Fruit fly (Drosophila melanogaster) S2 (cell line): Measurements from ENCODE around the gene Naprt.

ENCODE experiments used
- CG8478 ChIP-seq: fragments of >200 bp; optimal IDR thresholded peaks from 2 replicates; lab custom pipeline; 2018
- CTCF ChIP-seq, 2 experiments: fragments of >200 bp; optimal IDR thresholded peaks; 2 replicates each; lab custom pipeline; 2018

Gene Naprt

DNA sequence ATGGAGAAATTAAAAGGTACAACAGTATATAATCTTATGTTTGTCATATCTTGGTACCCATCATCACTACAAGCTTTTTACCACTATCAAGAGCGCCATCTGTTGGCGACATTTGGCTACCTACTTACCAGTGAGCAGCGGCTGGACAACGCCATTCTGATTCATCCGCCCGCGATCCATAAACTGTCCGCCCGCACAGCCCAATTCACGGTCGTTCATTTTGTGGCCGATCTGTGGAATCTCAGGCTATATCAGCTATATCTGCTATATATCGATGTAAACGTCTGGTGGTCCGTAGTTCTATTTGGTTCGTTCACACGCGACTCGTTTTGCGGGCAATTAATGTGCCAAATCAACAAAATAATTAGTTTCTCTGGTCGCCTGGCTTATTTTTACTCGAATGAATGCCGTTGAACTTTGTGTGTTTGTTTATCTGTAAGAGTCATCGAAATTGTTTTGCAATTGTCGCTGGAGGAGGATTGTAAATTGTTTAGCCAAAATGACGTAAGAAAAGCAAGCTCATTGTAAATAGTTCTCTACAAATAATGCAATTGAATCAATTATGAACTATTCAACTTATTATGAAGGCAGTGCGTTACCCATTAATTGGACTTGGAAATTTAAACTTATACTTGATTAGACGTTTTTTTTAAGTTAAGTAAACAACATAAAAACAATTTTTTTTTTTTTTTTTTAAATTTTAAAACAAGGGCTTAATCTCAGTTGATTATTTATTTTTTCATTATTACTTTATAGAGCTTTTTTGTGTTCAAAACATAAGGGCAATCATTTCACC, 1.3 kb downstream of the Naprt start:
- peak; percentile 73 to 78 for TF ChIP-seq CTCF (optimal IDR thresholded peaks at IDR 0.05; lab: Kevin White, UChicago)
- TF ChIP-seq CG8478 (lab: Kevin White, UChicago): no peak

DNA sequence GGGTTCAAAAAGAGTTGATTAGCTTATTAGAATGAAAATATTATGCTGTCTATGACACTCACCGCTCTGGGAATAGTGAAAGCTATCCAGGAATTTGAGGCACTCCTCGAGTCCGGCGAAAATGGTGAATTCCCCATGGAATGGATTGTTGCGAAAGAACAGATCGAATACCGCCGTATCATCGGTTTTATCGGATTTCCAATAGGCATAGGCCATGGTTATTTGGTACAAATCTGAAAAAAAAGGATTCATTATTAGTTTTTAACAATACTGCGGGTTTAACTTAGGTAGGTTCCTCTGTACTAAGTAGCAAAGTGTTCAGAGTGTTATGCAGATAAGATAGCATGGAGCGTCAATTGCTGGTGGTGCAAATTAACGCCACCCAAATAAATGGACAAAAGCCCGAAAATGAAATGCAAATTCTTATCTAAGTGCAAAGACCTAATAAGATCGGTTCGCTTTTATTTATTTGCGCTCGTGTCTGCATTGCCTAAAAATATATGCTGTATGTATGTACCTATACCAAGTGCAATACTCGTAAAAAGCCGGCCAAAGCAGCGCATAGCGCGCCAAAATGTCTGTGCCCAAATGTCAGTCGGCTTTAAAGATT, 2.1 kb downstream of the Naprt start:
- no peak for TF ChIP-seq CG8478 (lab: Kevin White, UChicago)
- TF ChIP-seq CTCF (optimal IDR thresholded peaks at IDR 0.05; lab: Kevin White, UChicago): no peak

DNA sequence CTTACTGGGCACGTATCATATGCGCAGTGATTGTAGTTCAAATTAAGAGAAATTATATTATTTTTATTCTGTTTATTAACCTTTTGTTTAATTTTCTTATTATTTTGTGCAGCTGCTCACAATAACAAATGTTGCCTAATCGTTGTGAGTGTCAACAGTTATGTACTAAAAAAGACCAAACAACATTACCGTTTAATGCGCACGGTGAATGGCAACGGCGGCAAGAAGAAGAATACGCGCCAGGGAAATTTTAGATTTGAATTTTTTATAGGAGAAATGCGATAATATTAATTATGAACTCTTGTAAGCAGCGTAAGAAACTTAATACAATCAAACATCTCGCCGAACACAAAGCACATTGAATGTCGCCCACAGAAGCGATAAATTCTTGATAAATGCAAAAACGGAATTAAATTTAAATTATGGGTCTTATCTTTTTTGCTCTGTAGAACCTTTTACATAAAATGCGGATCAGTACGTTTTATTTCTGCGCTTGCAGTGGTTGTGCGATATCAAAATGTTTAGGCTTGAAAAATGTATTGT, 10.2 kb downstream of the Naprt start, which contains the start of the genes Tbcc and lectin-24Db:
Gene Tbcc (minus strand): TSS at position 163 of the 543 bp plus-strand sequence.
Gene lectin-24Db (plus strand): TSS at position 493 of the 543 bp plus-strand sequence.
- TF ChIP-seq CTCF (optimal IDR thresholded peaks at IDR 0.05; lab: Kevin White, UChicago) (no peak), CG8478 (lab: Kevin White, UChicago) (no peak)

DNA sequence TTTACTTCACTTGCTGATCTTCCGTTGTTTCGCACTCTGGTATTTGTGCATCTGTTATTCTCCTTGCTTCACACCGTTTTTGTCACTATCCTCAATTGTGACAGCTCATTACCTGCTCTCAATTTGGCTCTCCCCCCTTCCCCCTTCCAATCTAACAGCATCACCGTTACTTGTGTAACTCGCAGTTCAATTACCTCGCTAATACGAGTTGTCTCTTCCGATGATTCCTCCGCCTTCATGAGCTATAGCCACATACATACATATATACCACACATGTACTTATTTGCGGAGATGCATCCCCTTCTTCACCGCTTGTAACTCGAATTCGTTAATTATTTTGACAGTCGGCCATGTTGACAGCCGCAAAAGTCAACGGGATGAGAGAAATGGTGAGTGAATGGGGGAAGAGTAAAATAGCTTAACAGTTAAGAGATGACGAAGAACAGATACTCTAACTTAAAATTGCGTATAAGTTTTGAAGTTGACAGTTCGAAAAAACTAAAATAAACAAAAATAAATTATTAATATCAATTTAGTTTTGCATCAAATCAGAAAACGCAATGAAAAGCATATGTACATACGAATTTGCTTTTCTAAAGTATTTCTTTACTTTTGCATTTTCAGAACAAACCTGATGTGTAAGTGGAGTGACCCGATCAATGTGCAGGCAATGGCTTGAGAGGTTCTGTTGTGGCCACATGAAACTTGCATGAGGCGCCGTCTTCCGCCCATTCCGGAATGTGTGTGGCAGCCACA, 12.4 kb downstream of the Naprt start:
- no peak for TF ChIP-seq CG8478 (lab: Kevin White, UChicago)
- no peak for TF ChIP-seq CTCF (optimal IDR thresholded peaks at IDR 0.05; lab: Kevin White, UChicago)

DNA sequence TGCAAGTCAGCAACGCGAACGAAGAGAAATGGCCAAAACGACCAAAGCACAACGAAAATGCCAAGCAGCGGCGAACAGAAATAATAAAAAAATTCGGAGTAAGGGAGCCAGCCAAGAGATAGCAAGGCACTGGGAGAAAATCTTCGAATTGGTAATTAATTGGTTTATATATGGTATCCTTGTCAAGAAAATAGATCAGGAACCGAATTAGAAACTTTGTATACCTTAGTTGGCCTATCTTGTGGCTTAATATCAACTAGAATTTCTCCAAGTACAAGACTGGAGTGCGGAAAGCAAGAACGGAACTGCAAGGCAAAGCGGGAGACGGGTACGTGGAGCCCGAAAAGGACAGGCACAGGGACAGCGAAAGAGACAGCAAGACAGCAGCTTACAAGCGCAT, 17.9 kb downstream of the Naprt start:
- no peak for TF ChIP-seq CG8478 (lab: Kevin White, UChicago)
- TF ChIP-seq CTCF (optimal IDR thresholded peaks at IDR 0.05; lab: Kevin White, UChicago): no peak

DNA sequence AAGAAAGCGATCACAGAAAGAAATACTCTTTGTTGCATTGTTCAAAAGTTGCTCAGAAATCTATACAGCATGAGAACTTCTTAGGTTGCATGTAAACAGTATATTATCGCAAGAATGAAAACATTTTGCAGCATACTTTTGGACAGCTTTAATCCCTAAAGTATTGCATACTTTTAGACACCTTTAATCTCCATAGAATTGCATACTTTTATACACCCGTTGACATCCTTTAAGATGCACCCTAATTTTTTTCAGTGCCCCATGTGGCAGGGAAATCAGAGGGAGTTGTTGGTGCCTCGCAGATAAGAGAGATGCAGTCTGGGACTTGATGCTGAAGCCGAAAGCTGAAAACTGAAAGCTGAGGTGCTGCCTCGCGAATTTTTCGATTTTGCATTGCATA, 18.5 kb downstream of the Naprt start:
- TF ChIP-seq CG8478 (lab: Kevin White, UChicago) (no peak), CTCF (optimal IDR thresholded peaks at IDR 0.05; lab: Kevin White, UChicago) (no peak)

DNA sequence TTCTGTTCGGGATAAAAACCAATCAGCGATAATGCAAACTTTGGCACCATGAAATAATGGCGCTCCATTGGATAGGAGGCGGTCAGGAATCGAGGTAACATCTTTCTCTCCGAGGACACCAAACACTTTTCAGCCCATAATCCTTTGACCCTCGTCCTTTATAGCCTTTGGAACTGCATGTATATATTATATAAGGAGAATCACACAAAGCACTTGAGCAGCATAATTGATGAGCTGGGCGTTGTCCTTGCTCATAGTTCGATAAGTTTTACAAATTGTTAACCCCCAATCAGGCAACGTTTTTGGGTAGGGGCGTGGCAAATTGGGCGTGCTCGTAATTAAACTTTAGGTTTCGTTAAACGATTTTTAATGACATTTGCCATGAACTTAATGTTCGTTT, 31.8 kb downstream of the Naprt start, which contains the start of gene Or24a:
Gene Or24a (minus strand): TSS at position 101 of the 400 bp plus-strand sequence.
- no peak for TF ChIP-seq CTCF (optimal IDR thresholded peaks at IDR 0.05; lab: Kevin White, UChicago)
- TF ChIP-seq CG8478 (lab: Kevin White, UChicago): no peak

DNA sequence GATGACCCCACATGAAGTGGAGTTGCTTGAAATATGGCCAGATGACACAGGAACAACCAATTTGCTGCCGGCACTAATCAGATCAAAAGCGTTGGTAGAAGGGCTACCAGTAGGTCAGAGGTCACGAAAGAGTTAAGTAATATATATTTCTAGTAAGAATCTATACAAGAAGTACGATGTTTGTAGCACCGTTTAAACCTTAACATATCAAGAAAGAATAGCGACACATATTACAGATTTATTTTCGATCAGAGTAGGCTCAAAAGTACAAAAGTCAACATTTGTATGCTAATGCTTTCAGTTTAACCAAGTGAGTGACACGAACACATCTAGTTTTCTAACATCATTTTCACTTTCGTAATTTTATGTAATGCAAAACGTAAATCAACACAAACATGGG, 48.9 kb downstream of the Naprt start, which contains the start of gene CG2955:
Gene CG2955 (plus strand): TSS at position 301 of the 400 bp plus-strand sequence.
- TF ChIP-seq CG8478 (lab: Kevin White, UChicago) (no peak), CTCF (optimal IDR thresholded peaks at IDR 0.05; lab: Kevin White, UChicago) (no peak)

DNA sequence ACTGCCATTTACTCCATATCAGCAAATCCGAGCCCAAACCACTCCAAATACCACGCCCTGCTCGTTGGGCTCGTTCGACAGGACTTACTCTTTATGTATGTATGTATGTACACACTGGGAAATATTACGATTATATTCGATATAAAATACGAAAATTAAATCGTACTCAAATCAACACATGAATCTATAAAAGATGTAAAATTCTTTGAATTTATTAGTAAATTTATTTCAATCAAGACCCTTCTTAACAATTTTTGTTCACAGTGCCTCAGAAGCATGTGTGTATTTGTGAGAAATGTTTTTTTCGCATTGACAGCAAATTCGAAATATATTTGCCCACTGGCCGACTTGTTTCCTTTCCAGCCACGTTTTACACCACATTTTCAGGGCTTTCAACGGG, 51.6 kb downstream of the Naprt start:
- TF ChIP-seq CG8478 (lab: Kevin White, UChicago): no peak
- TF ChIP-seq CTCF (optimal IDR thresholded peaks at IDR 0.05; lab: Kevin White, UChicago): no peak
